Worm (Caenorhabditis elegans): Measurements from ENCODE around the gene F46G10.2.

F46G10.2 gene

ce11 chrX:13362486-13362885, 39.7 kb downstream of the F46G10.2 start, which contains the start of gene C49F8.15:
TSS of gene C49F8.15 (minus strand) at chrX:13362586.
- TF ChIP-seq ets-5 (GFP tag; IDR thresholded peaks at IDR 0.05) = no peak
- no peak for TF ChIP-seq zip-4 (GFP tag; optimal IDR thresholded peaks at IDR 0.05)
- TF ChIP-seq mdl-1 (tag; optimal IDR thresholded peaks at IDR 0.05) = no peak
- no peak for TF ChIP-seq dsc-1 (tag; optimal IDR thresholded peaks at IDR 0.05)
- no peak for TF ChIP-seq skn-1 (tag; optimal IDR thresholded peaks at IDR 0.05)
- TF ChIP-seq nhr-85 (tag) = no peak
- no peak for TF ChIP-seq nhr-90 (tag; optimal IDR thresholded peaks at IDR 0.05; ENCODE audit: poor library complexity)

- TF ChIP-seq fos-1 (tag; optimal IDR thresholded peaks at IDR 0.05) = no peak
- TF ChIP-seq pqm-1 (tag; optimal IDR thresholded peaks at IDR 0.05) = no peak
- TF ChIP-seq ets-5 (GFP tag; IDR thresholded peaks at IDR 0.05) = no peak
- no peak for TF ChIP-seq lin-13 (GFP tag; optimal IDR thresholded peaks at IDR 0.05)
- TF ChIP-seq alr-1 (tag; optimal IDR thresholded peaks at IDR 0.05; ENCODE audit: borderline replicate concordance) = no peak
- TF ChIP-seq lin-14 (GFP tag; optimal IDR thresholded peaks at IDR 0.05) = peak; percentile 40
- TF ChIP-seq sup-37 (GFP tag; optimal IDR thresholded peaks at IDR 0.05) = no peak
- peak; percentile 48 for TF ChIP-seq unc-86 (tag; optimal IDR thresholded peaks at IDR 0.05)
- no peak for TF ChIP-seq nhr-77 (tag; optimal IDR thresholded peaks at IDR 0.05)
- peak; percentile 4 for TF ChIP-seq fkh-10 (GFP tag; optimal IDR thresholded peaks at IDR 0.05)
- no peak for TF ChIP-seq hlh-4 (tag; optimal IDR thresholded peaks at IDR 0.05)
- TF ChIP-seq nhr-47 (tag; optimal IDR thresholded peaks at IDR 0.05) = no peak
- no peak for TF ChIP-seq fkh-4 (tag; optimal IDR thresholded peaks at IDR 0.05; ENCODE audit: borderline replicate concordance)
- no peak for TF ChIP-seq ceh-8 (GFP tag; optimal IDR thresholded peaks at IDR 0.05)
- TF ChIP-seq ceh-90 (tag; optimal IDR thresholded peaks at IDR 0.05) = no peak
Measured at ce11 chrX:13364897-13365296, 42.1 kb downstream of the F46G10.2 start, which contains the start of gene C49F8.1. TSS of gene C49F8.1 (minus strand) at chrX:13364997.

ce11 chrX:13366955-13367354, 44.2 kb downstream of the F46G10.2 start:
- TF ChIP-seq egl-27 (tag; optimal IDR thresholded peaks at IDR 0.05) (no peak), unc-62 (GFP tag; optimal IDR thresholded peaks at IDR 0.05) (no peak), lin-15B (tag; optimal IDR thresholded peaks at IDR 0.05) (no peak), snu-23 (GFP tag; optimal IDR thresholded peaks at IDR 0.05) (peak; percentile 42), zag-1 (tag; optimal IDR thresholded peaks at IDR 0.05) (no peak), unc-130 (tag; optimal IDR thresholded peaks at IDR 0.05) (no peak), isw-1 (GFP tag; IDR thresholded peaks at IDR 0.05) (no peak), nhr-90 (tag; optimal IDR thresholded peaks at IDR 0.05; ENCODE audit: poor library complexity) (no peak), efl-1 (optimal IDR thresholded peaks at IDR 0.05) (no peak), efl-1 (GFP tag; optimal IDR thresholded peaks at IDR 0.05 in 1 of 2) (peak in 1 of 2 experiments; percentile 56), nhr-19 (GFP tag; conservative IDR thresholded peaks at IDR 0.05) (0 out of 2 replicates have a peak, but pooled peaks have one; percentile 8), C16A3.4 (tag; optimal IDR thresholded peaks at IDR 0.05) (no peak), lin-35 (GFP tag; optimal IDR thresholded peaks at IDR 0.05) (peak in 1 of 2 experiments; percentile 56), blmp-1 (tag; optimal IDR thresholded peaks at IDR 0.05) (peak; percentile 15), dpl-1 (GFP tag; optimal IDR thresholded peaks at IDR 0.05) (no peak), Y116A8C.19 (tag; optimal IDR thresholded peaks at IDR 0.05; ENCODE audit: borderline replicate concordance) (no peak), ceh-88 (GFP tag; IDR thresholded peaks at IDR 0.05) (no peak), ztf-4 (tag; optimal IDR thresholded peaks at IDR 0.05) (no peak), hlh-4 (tag; optimal IDR thresholded peaks at IDR 0.05) (no peak), ceh-8 (GFP tag; optimal IDR thresholded peaks at IDR 0.05) (no peak), mef-2 (tag; optimal IDR thresholded peaks at IDR 0.05) (no peak), grh-1 (GFP tag; IDR thresholded peaks at IDR 0.05) (no peak), nhr-71 (tag; optimal IDR thresholded peaks at IDR 0.05) (peak; percentile 36), unc-98 (GFP tag; IDR thresholded peaks at IDR 0.05) (no peak), nhr-20 (tag; optimal IDR thresholded peaks at IDR 0.05) (peak; percentile 78), mab-9 (GFP tag; IDR thresholded peaks at IDR 0.05) (no peak), lin-14 (GFP tag; optimal IDR thresholded peaks at IDR 0.05) (peak; percentile 48), ama-1 (optimal IDR thresholded peaks at IDR 0.05) (no peak), nhr-12 (tag; optimal IDR thresholded peaks at IDR 0.05) (no peak), fkh-10 (GFP tag; optimal IDR thresholded peaks at IDR 0.05) (no peak), unc-30 (tag; optimal IDR thresholded peaks at IDR 0.05) (no peak), mdl-1 (tag; optimal IDR thresholded peaks at IDR 0.05) (peak in 1 of 2 experiments; percentile 70), ceh-90 (tag; optimal IDR thresholded peaks at IDR 0.05) (no peak), elt-3 (tag; optimal IDR thresholded peaks at IDR 0.05) (peak in 1 of 6 experiments; percentile 44), ceh-82 (tag; optimal IDR thresholded peaks at IDR 0.05) (no peak), zip-4 (GFP tag; optimal IDR thresholded peaks at IDR 0.05) (no peak)

Data from whole organism, L1 larva.